Fruit fly (Drosophila melanogaster) whole organism, embryonic: ENCODE results near the gene scu.

ENCODE experiments used
- Adf1 ChIP-seq: fragments of 200-800 bp; sonication (Bioruptor generic); IDR thresholded peaks from 2 replicates; pipeline ENCODE4 v1.3.6; 2022; ENCODE audit warnings: missing biosample characterization, missing genetic modification characterization
- Atf3 ChIP-seq: fragments of 200-800 bp; sonication (Bioruptor generic); optimal IDR thresholded peaks from 3 replicates; lab custom pipeline; 2016; ENCODE audit warnings: missing biosample characterization, missing genetic modification characterization
- Atf6 ChIP-seq: fragments of 200-800 bp; sonication (Bioruptor generic); IDR thresholded peaks from 2 replicates; pipeline ENCODE4 v1.3.6; 2022; ENCODE audit warnings: missing biosample characterization, missing genetic modification characterization
- CG11456 ChIP-seq: fragments of 200-800 bp; sonication (Bioruptor generic); IDR thresholded peaks from 3 replicates; pipeline ENCODE4 v1.3.6; 2022; ENCODE audit warnings: missing biosample characterization, missing genetic modification characterization
- CG12071 ChIP-seq: fragments of 200-800 bp; sonication (Bioruptor generic); optimal IDR thresholded peaks from 3 replicates; lab custom pipeline; 2018; ENCODE audit warnings: missing biosample characterization, mild to moderate bottlenecking, missing genetic modification characterization
- CG14710 ChIP-seq: fragments of 200-800 bp; sonication (Bioruptor generic); optimal IDR thresholded peaks from 3 replicates; lab custom pipeline; 2019; ENCODE audit warnings: missing biosample characterization, mild to moderate bottlenecking, missing genetic modification characterization, moderate library complexity
- CG14860 ChIP-seq: fragments of 200-800 bp; sonication (Bioruptor generic); IDR thresholded peaks from 3 replicates; pipeline ENCODE4 v1.3.6; 2022; ENCODE audit warnings: missing biosample characterization, missing genetic modification characterization; ENCODE audit not compliant: partially characterized antibody
- CG14965 ChIP-seq: fragments of 200-800 bp; sonication (Bioruptor generic); optimal IDR thresholded peaks from 2 replicates; lab custom pipeline; 2016; ENCODE audit warnings: missing biosample characterization, missing genetic modification characterization, borderline replicate concordance
- CG15479 ChIP-seq: fragments of 200-800 bp; sonication (Bioruptor generic); optimal IDR thresholded peaks from 3 replicates; lab custom pipeline; 2019; ENCODE audit warnings: missing biosample characterization, mild to moderate bottlenecking, missing genetic modification characterization, moderate library complexity
- CG16863 ChIP-seq: fragments of 200-800 bp; sonication (Bioruptor generic); optimal IDR thresholded peaks from 3 replicates; lab custom pipeline; 2016; ENCODE audit warnings: missing biosample characterization, missing genetic modification characterization
- CG18764 ChIP-seq: fragments of 200-800 bp; sonication (Bioruptor generic); optimal IDR thresholded peaks from 3 replicates; lab custom pipeline; 2016; ENCODE audit warnings: missing biosample characterization, missing genetic modification characterization
- CG2120 ChIP-seq: fragments of 200-800 bp; sonication (Bioruptor generic); optimal IDR thresholded peaks from 3 replicates; lab custom pipeline; 2016; ENCODE audit warnings: missing biosample characterization, missing genetic modification characterization
- CG30020 ChIP-seq: fragments of 200-800 bp; optimal IDR thresholded peaks from 2 replicates; lab custom pipeline; 2019; ENCODE audit warnings: missing biosample characterization, mild to moderate bottlenecking, missing genetic modification characterization, moderate library complexity
- CG31441 ChIP-seq: fragments of 200-800 bp; sonication (Bioruptor generic); IDR thresholded peaks from 2 replicates; pipeline ENCODE4 v1.3.6; 2022; ENCODE audit warnings: missing biosample characterization, missing genetic modification characterization
- CG33557 ChIP-seq: fragments of 200-800 bp; sonication (Bioruptor generic); optimal IDR thresholded peaks from 2 replicates; lab custom pipeline; 2019; ENCODE audit warnings: missing biosample characterization, mild to moderate bottlenecking, missing genetic modification characterization, moderate library complexity
- CG4360 ChIP-seq: fragments of 200-800 bp; sonication (Bioruptor generic); IDR thresholded peaks from 2 replicates; pipeline ENCODE4 v1.3.6; 2022; ENCODE audit warnings: missing biosample characterization, missing genetic modification characterization
- CG5953 ChIP-seq: fragments of 200-800 bp; sonication (Bioruptor generic); IDR thresholded peaks from 2 replicates; pipeline ENCODE4 v1.3.6; 2022; ENCODE audit warnings: missing biosample characterization, missing genetic modification characterization
- CG6791 ChIP-seq: fragments of 200-800 bp; sonication (Bioruptor generic); IDR thresholded peaks from 3 replicates; pipeline ENCODE4 v1.3.6; 2022; ENCODE audit warnings: missing biosample characterization, missing genetic modification characterization; ENCODE audit not compliant: partially characterized antibody
- CG8089 ChIP-seq: fragments of 200-800 bp; sonication (Bioruptor generic); optimal IDR thresholded peaks from 3 replicates; lab custom pipeline; 2016; ENCODE audit warnings: missing biosample characterization, missing genetic modification characterization
- CG9797 ChIP-seq: fragments of 200-800 bp; sonication (Bioruptor generic); optimal IDR thresholded peaks from 3 replicates; lab custom pipeline; 2018; ENCODE audit warnings: missing biosample characterization, mild to moderate bottlenecking, missing genetic modification characterization
- H15 ChIP-seq: fragments of 200-800 bp; sonication (Bioruptor generic); IDR thresholded peaks from 3 replicates; pipeline ENCODE4 v1.3.6; 2022; ENCODE audit warnings: missing biosample characterization, missing genetic modification characterization
- Hr3 ChIP-seq: fragments of 200-800 bp; sonication (Bioruptor generic); optimal IDR thresholded peaks from 3 replicates; lab custom pipeline; 2016; ENCODE audit warnings: missing biosample characterization, missing genetic modification characterization
- Jarid2 ChIP-seq: fragments of 200-800 bp; sonication (Bioruptor generic); optimal IDR thresholded peaks from 3 replicates; lab custom pipeline; 2017; ENCODE audit warnings: mild to moderate bottlenecking, missing biosample characterization, missing genetic modification reagents, missing genetic modification characterization
- MTF-1 ChIP-seq: fragments of 200-800 bp; sonication (Bioruptor generic); optimal IDR thresholded peaks from 2 replicates; lab custom pipeline; 2018; ENCODE audit warnings: missing biosample characterization, mild to moderate bottlenecking, missing genetic modification characterization, borderline replicate concordance
- NC2α ChIP-seq: fragments of 200-800 bp; sonication (Bioruptor generic); optimal IDR thresholded peaks from 2 replicates; lab custom pipeline; 2016; ENCODE audit warnings: missing biosample characterization, missing genetic modification characterization
- Neu2 ChIP-seq: fragments of 200-800 bp; sonication (Bioruptor generic); optimal IDR thresholded peaks from 3 replicates; lab custom pipeline; 2016; ENCODE audit warnings: missing biosample characterization, missing genetic modification characterization, borderline replicate concordance
- PHDP ChIP-seq: fragments of 200-800 bp; sonication (Bioruptor generic); optimal IDR thresholded peaks from 3 replicates; lab custom pipeline; 2018; ENCODE audit warnings: missing biosample characterization, mild to moderate bottlenecking, missing genetic modification characterization, moderate library complexity
- Pdp1 ChIP-seq, 2 experiments: fragments of 200-800 bp; sonication (Bioruptor generic); optimal IDR thresholded peaks; 3 replicates each; lab custom pipeline; 2016; ENCODE audit warnings: missing biosample characterization in 2 of 2, missing genetic modification characterization in 2 of 2, mild to moderate bottlenecking in 1 of 2, moderate library complexity in 1 of 2
- Rx ChIP-seq: fragments of 200-800 bp; sonication (Bioruptor generic); IDR thresholded peaks from 2 replicates; pipeline ENCODE4 v1.3.6; 2022; ENCODE audit warnings: missing biosample characterization, missing genetic modification characterization
- Sin3A ChIP-seq: fragments of >200 bp; optimal IDR thresholded peaks from 2 replicates; lab custom pipeline; 2018
- Xbp1 ChIP-seq: fragments of 200-800 bp; sonication (Bioruptor generic); optimal IDR thresholded peaks from 3 replicates; lab custom pipeline; 2016; ENCODE audit warnings: missing biosample characterization, mild to moderate bottlenecking, missing genetic modification characterization
- Xrp1 ChIP-seq: fragments of 200-800 bp; sonication (Bioruptor generic); IDR thresholded peaks from 2 replicates; pipeline ENCODE4 v1.3.6; 2022; ENCODE audit warnings: missing biosample characterization, missing genetic modification characterization
- cas ChIP-seq: fragments of 200-800 bp; sonication (Bioruptor generic); IDR thresholded peaks from 2 replicates; pipeline ENCODE4 v1.3.6; 2022; ENCODE audit warnings: missing biosample characterization, missing genetic modification characterization
- chinmo ChIP-seq: fragments of 200-800 bp; sonication (Bioruptor generic); IDR thresholded peaks from 4 replicates; pipeline ENCODE4 v1.3.6; 2022; ENCODE audit warnings: missing biosample characterization, missing genetic modification characterization; ENCODE audit not compliant: partially characterized antibody
- croc ChIP-seq: fragments of 200-800 bp; sonication (Bioruptor generic); conservative IDR thresholded peaks from 3 replicates; pipeline ENCODE4 v1.3.6; 2022; ENCODE audit warnings: missing biosample characterization, missing genetic modification characterization
- insv ChIP-seq, 2 experiments: fragments of 200-800 bp; sonication (Bioruptor generic); optimal IDR thresholded peaks; 3 replicates each; lab custom pipeline; 2016 to 2018; ENCODE audit warnings: missing biosample characterization in 2 of 2, missing genetic modification characterization in 2 of 2
- klu ChIP-seq: fragments of 200-800 bp; sonication (Bioruptor generic); IDR thresholded peaks from 2 replicates; pipeline ENCODE4 v1.3.6; 2022; ENCODE audit warnings: missing biosample characterization, missing genetic modification characterization
- mam ChIP-seq: fragments of 200-800 bp; sonication (Bioruptor generic); optimal IDR thresholded peaks from 3 replicates; lab custom pipeline; 2016; ENCODE audit warnings: missing biosample characterization, missing genetic modification characterization
- mld ChIP-seq: fragments of 200-800 bp; sonication (Bioruptor generic); IDR thresholded peaks from 3 replicates; pipeline ENCODE4 v1.3.6; 2022; ENCODE audit warnings: missing biosample characterization, missing genetic modification characterization; ENCODE audit not compliant: partially characterized antibody
- oc ChIP-seq: fragments of 200-800 bp; sonication (Bioruptor generic); optimal IDR thresholded peaks from 2 replicates; lab custom pipeline; 2018; ENCODE audit warnings: missing biosample characterization, mild to moderate bottlenecking, missing genetic modification characterization, moderate library complexity
- pho ChIP-seq: fragments of 200-800 bp; sonication (Bioruptor generic); optimal IDR thresholded peaks from 2 replicates; lab custom pipeline; 2016; ENCODE audit warnings: missing biosample characterization, missing genetic modification characterization
- pnt ChIP-seq: fragments of 200-800 bp; sonication (Bioruptor generic); optimal IDR thresholded peaks from 3 replicates; lab custom pipeline; 2016; ENCODE audit warnings: missing biosample characterization, missing genetic modification characterization
- prd ChIP-seq, 3 experiments: fragments of >200 bp in 2 of 3; fragments of 200-800 bp in 1 of 3; sonication (Bioruptor generic) in 1 of 3; optimal IDR thresholded peaks in 2 of 3; IDR thresholded peaks in 1 of 3; 2 replicates in 2 of 3; 3 replicates in 1 of 3; pipeline versions ENCODE4 v1.3.6 to Lab custom; 2017 to 2022; ENCODE audit warnings: missing biosample characterization in 1 of 3, missing genetic modification characterization in 1 of 3
- pum ChIP-seq: fragments of 200-800 bp; sonication (Bioruptor generic); optimal IDR thresholded peaks from 2 replicates; lab custom pipeline; 2016; ENCODE audit warnings: missing biosample characterization, missing genetic modification characterization
- repo ChIP-seq: fragments of 200-800 bp; sonication (Bioruptor generic); optimal IDR thresholded peaks from 2 replicates; lab custom pipeline; 2016; ENCODE audit warnings: missing biosample characterization, missing genetic modification characterization
- sc ChIP-seq, 3 experiments: fragments of >200 bp in 2 of 3; fragments of 200-800 bp in 1 of 3; sonication (Bioruptor generic) in 1 of 3; optimal IDR thresholded peaks; 2 replicates in 2 of 3; 3 replicates in 1 of 3; lab custom pipeline; 2017; ENCODE audit warnings: mild to moderate bottlenecking in 1 of 3, missing biosample characterization in 1 of 3, missing genetic modification characterization in 1 of 3, missing genetic modification reagents in 1 of 3
- stc ChIP-seq: fragments of 200-800 bp; sonication (Bioruptor generic); IDR thresholded peaks from 2 replicates; pipeline ENCODE4 v1.3.6; 2022; ENCODE audit warnings: missing biosample characterization, missing genetic modification characterization
- tll ChIP-seq, 2 experiments: fragments of 200-800 bp in 1 of 2; fragments of >200 bp in 1 of 2; sonication (Bioruptor generic) in 1 of 2; optimal IDR thresholded peaks; 2 replicates each; lab custom pipeline; 2017 to 2019; ENCODE audit warnings: missing biosample characterization in 2 of 2, missing genetic modification characterization in 2 of 2, mild to moderate bottlenecking in 1 of 2, moderate library complexity in 1 of 2
- unc-4 ChIP-seq: fragments of 200-800 bp; sonication (Bioruptor generic); IDR thresholded peaks from 2 replicates; pipeline ENCODE4 v1.3.6; 2022; ENCODE audit warnings: missing biosample characterization, missing genetic modification characterization; ENCODE audit not compliant: partially characterized antibody

scu gene

dm6 chrX:18140932-18141587 lies 50.0 kb downstream of the scu start (continued):
- TF ChIP-seq repo (GFP tag; lab: Kevin White, UChicago) = no peak
- TF ChIP-seq PHDP (tag; lab: Kevin White, UChicago) = no peak
- no peak for TF ChIP-seq Atf3
- TF ChIP-seq CG5953 (GFP tag; lab: Robert Waterston, UW) = no peak
- TF ChIP-seq CG31441 (GFP tag; lab: Robert Waterston, UW) = no peak
- TF ChIP-seq klu (GFP tag; lab: Robert Waterston, UW) = peak; percentile 19; the same call in 1 of the 2 replicates
- no peak for TF ChIP-seq CG14860 (GFP tag; lab: Robert Waterston, UW)
- TF ChIP-seq pho = no peak
- TF ChIP-seq insv (GFP tag; optimal IDR thresholded peaks at IDR 0.05; lab: Kevin White, UChicago) = no peak
- TF ChIP-seq Neu2 (GFP tag; lab: Kevin White, UChicago) = no peak
- TF ChIP-seq mld (GFP tag; lab: Robert Waterston, UW) = no peak
- no peak for TF ChIP-seq cas
- no peak for TF ChIP-seq Rx (GFP tag; lab: Robert Waterston, UW)
- TF ChIP-seq oc = no peak
- no peak for TF ChIP-seq Adf1 (GFP tag; lab: Robert Waterston, UW)
- TF ChIP-seq CG2120 (GFP tag; lab: Kevin White, UChicago) = peak; percentile 39
- TF ChIP-seq chinmo (GFP tag; lab: Robert Waterston, UW) = no peak
- TF ChIP-seq CG11456 = no peak
- no peak for TF ChIP-seq CG15479 (GFP tag; lab: Kevin White, UChicago)
- peak; percentile 26 for TF ChIP-seq CG14710 (tag; lab: Kevin White, UChicago)
- TF ChIP-seq Xrp1 (GFP tag; lab: Robert Waterston, UW) = peak; percentile 42
- TF ChIP-seq Sin3A (lab: Kevin White, UChicago) = no peak
- no peak for TF ChIP-seq CG6791
- TF ChIP-seq Hr3 (GFP tag; lab: Kevin White, UChicago) = no peak
- no peak for TF ChIP-seq CG30020
- TF ChIP-seq tll (GFP tag; optimal IDR thresholded peaks at IDR 0.05; lab: Kevin White, UChicago) = no peak
- no peak for TF ChIP-seq mam (GFP tag; lab: Kevin White, UChicago)
- no peak for TF ChIP-seq prd (optimal IDR thresholded peaks at IDR 0.05; lab: Kevin White, UChicago)
- TF ChIP-seq prd (GFP tag; IDR thresholded peaks at IDR 0.05; lab: Robert Waterston, UW) = peak; percentile 26; the same call in 1 of the 3 replicates
- TF ChIP-seq MTF-1 (GFP tag; lab: Kevin White, UChicago) = no peak
- no peak for TF ChIP-seq CG12071 (GFP tag; lab: Kevin White, UChicago)
- no peak for TF ChIP-seq CG18764 (GFP tag; lab: Kevin White, UChicago)
- TF ChIP-seq CG16863 (GFP tag; lab: Kevin White, UChicago) = no peak
- TF ChIP-seq pum (GFP tag; lab: Kevin White, UChicago) = no peak
- TF ChIP-seq pnt (GFP tag; lab: Kevin White, UChicago) = no peak
- TF ChIP-seq H15 (GFP tag; lab: Robert Waterston, UW) = no peak
- no peak for TF ChIP-seq stc (GFP tag; lab: Robert Waterston, UW)
- TF ChIP-seq CG4360 (GFP tag; lab: Robert Waterston, UW) = no peak
- TF ChIP-seq NC2α (GFP tag; lab: Kevin White, UChicago) = no peak
- no peak for TF ChIP-seq CG33557
- TF ChIP-seq CG8089 = no peak
- peak; percentile 12 for TF ChIP-seq Xbp1 (GFP tag; lab: Kevin White, UChicago)
- no peak for TF ChIP-seq Pdp1 (GFP tag; optimal IDR thresholded peaks at IDR 0.05; lab: Kevin White, UChicago)
- no peak for TF ChIP-seq unc-4
- TF ChIP-seq Atf6 = no peak; the same call in 1 of the 2 replicates
- no peak for TF ChIP-seq sc (optimal IDR thresholded peaks at IDR 0.05; lab: Kevin White, UChicago)
- TF ChIP-seq sc (GFP tag; optimal IDR thresholded peaks at IDR 0.05; lab: Kevin White, UChicago) = no peak
- no peak for TF ChIP-seq CG9797
- TF ChIP-seq CG14965 (GFP tag; lab: Kevin White, UChicago) = no peak
- TF ChIP-seq croc (GFP tag; lab: Robert Waterston, UW) = no peak
- no peak for TF ChIP-seq Jarid2 (GFP tag; lab: Kevin White, UChicago)
